Worm (Caenorhabditis elegans) whole organism, L4 larva: ENCODE measurements around the gene dmd-9.

Experiments used
- D1046.2 ChIP-seq: fragments of 200-800 bp; sonication (Bioruptor generic); IDR thresholded peaks from 2 replicates; pipeline ENCODE4 v1.3.6; 2022; ENCODE audit warnings: missing genetic modification characterization, missing compliant biosample characterization
- F10B5.3 ChIP-seq: sonication (generic microtip); optimal IDR thresholded peaks from 2 replicates; lab custom pipeline; 2016; ENCODE audit warnings: mild to moderate bottlenecking, missing genetic modification characterization, missing compliant biosample characterization
- F49E8.2 ChIP-seq: sonication (generic microtip); optimal IDR thresholded peaks from 2 replicates; lab custom pipeline; 2016; ENCODE audit warnings: missing compliant biosample characterization, mild to moderate bottlenecking, missing genetic modification characterization, borderline replicate concordance
- R02D3.7 ChIP-seq: fragments of 150-350 bp; sonication (generic microtip); optimal IDR thresholded peaks from 3 replicates; lab custom pipeline; 2014; ENCODE audit warnings: missing biosample characterization, missing genetic modification characterization
- T26A8.4 ChIP-seq: fragments of 200-800 bp; sonication (Bioruptor generic); IDR thresholded peaks from 2 replicates; pipeline ENCODE4 v1.3.6; 2022; ENCODE audit warnings: missing genetic modification characterization, missing compliant biosample characterization
- Y48G9A.11 ChIP-seq: fragments of 200-800 bp; sonication (Bioruptor generic); IDR thresholded peaks from 2 replicates; pipeline ENCODE4 v1.3.6; 2022; ENCODE audit warnings: missing genetic modification reagents, missing genetic modification characterization, missing compliant biosample characterization
- Y5F2A.4 ChIP-seq: fragments of 200-800 bp; sonication (Bioruptor generic); optimal IDR thresholded peaks from 2 replicates; lab custom pipeline; 2018; ENCODE audit warnings: mild to moderate bottlenecking, missing genetic modification characterization, missing compliant biosample characterization
- aha-1 ChIP-seq: fragments of 150-350 bp; peaks from one replicate; lab custom pipeline; 2014; ENCODE audit warnings: missing biosample characterization, missing genetic modification characterization
- arid-1 ChIP-seq: fragments of 200-800 bp; sonication (Bioruptor generic); conservative IDR thresholded peaks from 2 replicates; pipeline ENCODE4 v1.3.6; 2022; ENCODE audit warnings: missing genetic modification reagents, missing genetic modification characterization, missing compliant biosample characterization
- ceh-62 ChIP-seq: sonication (generic microtip); optimal IDR thresholded peaks from 2 replicates; lab custom pipeline; 2017; ENCODE audit warnings: missing biosample characterization, missing genetic modification characterization
- daf-16 ChIP-seq, 3 experiments: sonication (generic microtip); optimal IDR thresholded peaks; 2 replicates each; lab custom pipeline; 2016 to 2017; ENCODE audit warnings: missing genetic modification characterization in 3 of 3, missing genetic modification reagents in 3 of 3, mild to moderate bottlenecking in 2 of 3, missing compliant biosample characterization in 2 of 3, missing biosample characterization in 1 of 3, moderate library complexity in 1 of 3
- daf-8 ChIP-seq: fragments of 200-800 bp; sonication (Bioruptor generic); IDR thresholded peaks from 2 replicates; pipeline ENCODE4 v1.3.6; 2022; ENCODE audit warnings: missing genetic modification characterization, missing compliant biosample characterization
- fkh-10 ChIP-seq: fragments of 150-350 bp; optimal IDR thresholded peaks from 2 replicates; lab custom pipeline; 2014; ENCODE audit warnings: missing biosample characterization, missing genetic modification reagents, missing genetic modification characterization
- gei-8 ChIP-seq: fragments of 200-800 bp; sonication (Bioruptor generic); optimal IDR thresholded peaks from 2 replicates; lab custom pipeline; 2018; ENCODE audit warnings: mild to moderate bottlenecking, missing genetic modification characterization, missing compliant biosample characterization
- hif-1 ChIP-seq, 2 experiments: sonication (generic microtip); optimal IDR thresholded peaks; 2 replicates each; lab custom pipeline; 2016 to 2017; ENCODE audit warnings: missing compliant biosample characterization in 2 of 2, missing genetic modification characterization in 2 of 2, missing genetic modification reagents in 2 of 2, missing genotype in 2 of 2, mild to moderate bottlenecking in 1 of 2
- hlh-11 ChIP-seq: fragments of 200-800 bp; sonication (Bioruptor generic); optimal IDR thresholded peaks from 2 replicates; lab custom pipeline; 2018; ENCODE audit warnings: mild to moderate bottlenecking, missing genetic modification characterization, missing compliant biosample characterization
- lim-7 ChIP-seq: fragments of 200-800 bp; sonication (Bioruptor generic); IDR thresholded peaks from 2 replicates; pipeline ENCODE4 v1.3.6; 2022; ENCODE audit warnings: missing genetic modification characterization, missing compliant biosample characterization
- lin-1 ChIP-seq: fragments of 200-800 bp; sonication (Bioruptor generic); IDR thresholded peaks from 2 replicates; pipeline ENCODE4 v1.3.6; 2022; ENCODE audit warnings: missing genetic modification reagents, missing genetic modification characterization, missing compliant biosample characterization
- lin-13 ChIP-seq: fragments of 150-350 bp; optimal IDR thresholded peaks from 2 replicates; lab custom pipeline; 2014; ENCODE audit warnings: missing biosample characterization, missing genetic modification reagents, missing genetic modification characterization
- lsy-2 ChIP-seq, 2 experiments: fragments of 150-350 bp in 1 of 2; sonication (generic microtip) in 1 of 2; optimal IDR thresholded peaks; 2 replicates each; lab custom pipeline; 2014 to 2017; ENCODE audit warnings: missing biosample characterization in 2 of 2, missing genetic modification characterization in 2 of 2
- madf-5 ChIP-seq, 2 experiments: fragments of 200-800 bp; sonication (Bioruptor generic); IDR thresholded peaks; 2 replicates each; pipeline ENCODE4 v1.3.6; 2022; ENCODE audit warnings: missing compliant biosample characterization in 2 of 2, missing genetic modification characterization in 2 of 2
- madf-9 ChIP-seq: fragments of 200-800 bp; sonication (Bioruptor generic); conservative IDR thresholded peaks from 2 replicates; pipeline ENCODE4 v1.3.6; 2022; ENCODE audit warnings: missing genetic modification reagents, missing genetic modification characterization, missing compliant biosample characterization
- mep-1 ChIP-seq: fragments of 150-350 bp; sonication (generic microtip); optimal IDR thresholded peaks from 3 replicates; lab custom pipeline; 2014; ENCODE audit warnings: missing biosample characterization, missing genetic modification characterization
- mes-2 ChIP-seq: sonication (generic microtip); optimal IDR thresholded peaks from 2 replicates; lab custom pipeline; 2016; ENCODE audit warnings: missing genotype, mild to moderate bottlenecking, missing genetic modification characterization, missing compliant biosample characterization; ENCODE audit not compliant: poor library complexity, severe bottlenecking
- nhr-102 ChIP-seq: sonication (generic microtip); optimal IDR thresholded peaks from 2 replicates; lab custom pipeline; 2016; ENCODE audit warnings: mild to moderate bottlenecking, missing genetic modification characterization, moderate library complexity, missing compliant biosample characterization
- nhr-11 ChIP-seq: fragments of 150-350 bp; optimal IDR thresholded peaks from 2 replicates; lab custom pipeline; 2014; ENCODE audit warnings: missing biosample characterization, missing genetic modification characterization
- nhr-111 ChIP-seq: fragments of 200-800 bp; sonication (Bioruptor generic); optimal IDR thresholded peaks from 2 replicates; lab custom pipeline; 2018; ENCODE audit warnings: mild to moderate bottlenecking, missing genetic modification characterization, missing compliant biosample characterization
- nhr-25 ChIP-seq: sonication (generic microtip); optimal IDR thresholded peaks from 2 replicates; lab custom pipeline; 2017; ENCODE audit warnings: missing genetic modification characterization, mild to moderate bottlenecking, missing compliant biosample characterization, antibody characterized with exemption, moderate library complexity, borderline replicate concordance; ENCODE audit not compliant: insufficient read depth
- nhr-41 ChIP-seq: fragments of 200-800 bp; sonication (Bioruptor generic); IDR thresholded peaks from 2 replicates; pipeline ENCODE4 v1.3.6; 2022; ENCODE audit warnings: missing genetic modification reagents, missing genetic modification characterization, missing compliant biosample characterization
- nhr-76 ChIP-seq: fragments of 150-350 bp; optimal IDR thresholded peaks from 2 replicates; lab custom pipeline; 2014; ENCODE audit warnings: missing biosample characterization, missing genetic modification characterization
- nhr-77 ChIP-seq: fragments of 150-350 bp; optimal IDR thresholded peaks from 2 replicates; lab custom pipeline; 2014; ENCODE audit warnings: missing biosample characterization, missing genetic modification characterization
- pha-4 ChIP-seq, 2 experiments: fragments of 150-350 bp in 1 of 2; fragments of 200-800 bp in 1 of 2; sonication (Bioruptor generic) in 1 of 2; IDR thresholded peaks in 1 of 2; optimal IDR thresholded peaks in 1 of 2; 2 replicates each; pipeline versions ENCODE4 v1.3.6 to Lab custom; 2014 to 2022; ENCODE audit warnings: missing genetic modification characterization in 2 of 2, missing genetic modification reagents in 2 of 2, missing biosample characterization in 1 of 2, missing compliant biosample characterization in 1 of 2
- php-3 ChIP-seq: fragments of 200-800 bp; sonication (Bioruptor generic); IDR thresholded peaks from 2 replicates; pipeline ENCODE4 v1.3.6; 2022; ENCODE audit warnings: missing genetic modification reagents, missing genetic modification characterization, missing compliant biosample characterization
- sdz-12 ChIP-seq: fragments of 200-800 bp; sonication (Bioruptor generic); optimal IDR thresholded peaks from 2 replicates; lab custom pipeline; 2018; ENCODE audit warnings: mild to moderate bottlenecking, missing genetic modification characterization, missing compliant biosample characterization
- set-16 ChIP-seq: fragments of 200-800 bp; sonication (Bioruptor generic); IDR thresholded peaks from 2 replicates; pipeline ENCODE4 v1.3.6; 2022; ENCODE audit warnings: missing genetic modification reagents, missing genetic modification characterization, missing compliant biosample characterization
- snpc-4 ChIP-seq: fragments of 150-350 bp; optimal IDR thresholded peaks from 2 replicates; lab custom pipeline; 2014; ENCODE audit warnings: missing biosample characterization, missing genetic modification characterization
- spr-3 ChIP-seq: fragments of 200-800 bp; sonication (Bioruptor generic); optimal IDR thresholded peaks from 2 replicates; lab custom pipeline; 2018; ENCODE audit warnings: mild to moderate bottlenecking, missing genetic modification characterization, missing compliant biosample characterization
- tag-97 ChIP-seq: fragments of 200-800 bp; sonication (Bioruptor generic); IDR thresholded peaks from 2 replicates; pipeline ENCODE4 v1.3.6; 2022; ENCODE audit warnings: missing genetic modification characterization, missing compliant biosample characterization
- tra-1 ChIP-seq: fragments of 200-800 bp; sonication (Bioruptor generic); IDR thresholded peaks from 2 replicates; pipeline ENCODE4 v1.3.6; 2022; ENCODE audit warnings: missing genetic modification reagents, missing genetic modification characterization, missing compliant biosample characterization
- unc-130 ChIP-seq: sonication (generic microtip); optimal IDR thresholded peaks from 2 replicates; lab custom pipeline; 2016; ENCODE audit warnings: missing genetic modification reagents, missing genetic modification characterization, missing compliant biosample characterization
- unc-39 ChIP-seq: sonication (generic microtip); optimal IDR thresholded peaks from 2 replicates; lab custom pipeline; 2017; ENCODE audit warnings: missing biosample characterization, missing genetic modification characterization
- vab-7 ChIP-seq: fragments of 200-800 bp; sonication (Bioruptor generic); IDR thresholded peaks from 2 replicates; pipeline ENCODE4 v1.3.6; 2022; ENCODE audit warnings: missing genetic modification reagents, missing genetic modification characterization, missing compliant biosample characterization
- zfp-2 ChIP-seq: sonication (generic microtip); optimal IDR thresholded peaks from 2 replicates; lab custom pipeline; 2016; ENCODE audit warnings: mild to moderate bottlenecking, missing genetic modification characterization, missing compliant biosample characterization
- zfp-3 ChIP-seq: fragments of 200-800 bp; sonication (Bioruptor generic); conservative IDR thresholded peaks from 2 replicates; pipeline ENCODE4 v1.3.6; 2022; ENCODE audit warnings: missing genetic modification reagents, missing genetic modification characterization, missing compliant biosample characterization
- zip-11 ChIP-seq: fragments of 200-800 bp; sonication (Bioruptor generic); IDR thresholded peaks from 2 replicates; pipeline ENCODE4 v1.3.6; 2022; ENCODE audit warnings: missing genetic modification characterization, missing compliant biosample characterization
- zip-2 ChIP-seq: fragments of 150-350 bp; optimal IDR thresholded peaks from 2 replicates; lab custom pipeline; 2014; ENCODE audit warnings: missing biosample characterization, missing genetic modification characterization
- ztf-11 ChIP-seq: fragments of 150-350 bp; optimal IDR thresholded peaks from 2 replicates; lab custom pipeline; 2014; ENCODE audit warnings: missing biosample characterization, missing genetic modification characterization
- ztf-7 ChIP-seq: fragments of 150-350 bp; optimal IDR thresholded peaks from 2 replicates; lab custom pipeline; 2014; ENCODE audit warnings: missing biosample characterization, missing genetic modification characterization

Gene dmd-9

DNA sequence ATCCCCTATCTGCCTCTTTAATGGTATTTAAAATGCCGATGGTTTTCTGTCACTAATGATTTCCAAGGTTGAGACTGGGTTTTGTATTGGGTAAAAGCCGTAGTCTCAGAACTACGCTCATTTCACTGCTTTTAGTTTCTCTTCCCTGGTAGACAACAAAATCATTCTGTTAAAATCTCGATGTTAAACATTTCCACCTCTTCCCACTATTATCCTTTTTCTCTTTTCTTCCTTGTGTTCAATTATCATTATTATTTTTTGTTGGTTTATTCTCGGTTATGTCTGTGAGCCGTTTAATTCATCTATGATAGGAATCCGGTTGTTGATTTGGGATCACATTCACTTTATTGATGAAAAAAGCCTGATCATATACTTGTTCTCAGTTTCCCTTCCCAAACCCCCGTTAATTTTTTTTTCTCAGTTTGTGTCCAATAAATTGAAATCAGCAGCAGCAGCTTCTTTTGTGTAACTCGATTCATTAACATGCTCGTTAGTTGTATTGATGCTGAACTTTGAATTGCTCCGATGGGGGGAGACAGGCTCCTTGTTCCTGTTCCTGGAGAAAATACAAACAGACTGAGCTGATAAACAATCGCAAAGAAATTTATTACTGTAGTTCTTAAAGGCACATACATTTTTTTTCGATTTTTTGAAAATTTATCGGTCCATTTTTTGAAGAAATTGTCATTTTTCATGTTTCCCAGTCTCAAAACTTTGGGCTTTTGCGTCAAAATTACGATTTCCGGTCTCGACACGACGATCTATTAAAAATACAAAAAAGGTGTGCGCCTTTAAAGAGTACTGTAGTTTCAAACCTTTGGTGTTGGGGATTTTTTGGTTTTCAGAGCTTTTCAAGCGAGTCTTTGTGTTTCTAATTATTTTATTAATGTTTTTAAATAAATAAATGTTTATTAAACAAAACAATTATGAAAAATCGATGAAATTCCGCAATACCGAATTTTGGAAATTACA is 42.5 kb upstream of the dmd-9 start:
- no peak for TF ChIP-seq hif-1 (tag; optimal IDR thresholded peaks at IDR 0.05; lab: Kevin White, UChicago)
- TF ChIP-seq set-16 (GFP tag; lab: Robert Waterston, UW): no peak
- 0 out of 4 replicates have a peak, but pooled peaks of 1 of the 2 experiments have one; percentile 12 for TF ChIP-seq madf-5 (GFP tag; IDR thresholded peaks at IDR 0.05; lab: Robert Waterston, UW)
- no peak for TF ChIP-seq mep-1
- TF ChIP-seq php-3 (GFP tag; lab: Robert Waterston, UW): no peak
- no peak for TF ChIP-seq lin-1 (GFP tag; lab: Robert Waterston, UW)
- no peak for TF ChIP-seq daf-16 (GFP tag; optimal IDR thresholded peaks at IDR 0.05; lab: Kevin White, UChicago)
- peak; percentile 31 for TF ChIP-seq daf-16 (tag; optimal IDR thresholded peaks at IDR 0.05; lab: Kevin White, UChicago)
- TF ChIP-seq fkh-10: no peak
- TF ChIP-seq zfp-3 (GFP tag; lab: Robert Waterston, UW): 0 out of 2 replicates have a peak, but pooled peaks have one; percentile 20
- TF ChIP-seq hlh-11 (tag; lab: Kevin White, UChicago): no peak
- no peak for TF ChIP-seq zip-2 (tag; lab: Kevin White, UChicago)
- TF ChIP-seq F10B5.3 (tag; lab: Kevin White, UChicago): no peak
- no peak for TF ChIP-seq nhr-77 (tag; lab: Kevin White, UChicago)
- TF ChIP-seq arid-1 (GFP tag; lab: Robert Waterston, UW): peak; percentile 65
- TF ChIP-seq T26A8.4 (GFP tag; lab: Robert Waterston, UW): no peak
- no peak for TF ChIP-seq ztf-11 (tag; lab: Kevin White, UChicago)
- TF ChIP-seq pha-4 (GFP tag; IDR thresholded peaks at IDR 0.05; lab: Robert Waterston, UW): peak; percentile 27; the same call in 1 of the 2 replicates
- no peak for TF ChIP-seq pha-4 (tag; optimal IDR thresholded peaks at IDR 0.05; lab: Kevin White, UChicago)
- peak; percentile 5 for TF ChIP-seq unc-130 (GFP tag; lab: Kevin White, UChicago)
- TF ChIP-seq zip-11 (GFP tag; lab: Robert Waterston, UW): no peak
- TF ChIP-seq D1046.2 (GFP tag; lab: Robert Waterston, UW): peak; percentile 46; the same call in 1 of the 2 replicates
- no peak for TF ChIP-seq lsy-2 (tag; optimal IDR thresholded peaks at IDR 0.05; lab: Kevin White, UChicago)
- no peak for TF ChIP-seq tag-97 (GFP tag; lab: Robert Waterston, UW)
- no peak for TF ChIP-seq snpc-4 (tag; lab: Kevin White, UChicago)
- no peak for TF ChIP-seq nhr-41 (GFP tag; lab: Robert Waterston, UW)
- no peak for TF ChIP-seq ceh-62
- no peak for TF ChIP-seq Y48G9A.11 (GFP tag; lab: Robert Waterston, UW)
- TF ChIP-seq unc-39 (tag; lab: Kevin White, UChicago): no peak
- TF ChIP-seq mes-2 (tag; lab: Kevin White, UChicago): peak; percentile 24
- TF ChIP-seq nhr-25 (tag; lab: Kevin White, UChicago): no peak
- TF ChIP-seq nhr-102: no peak
- peak; percentile 10 for TF ChIP-seq sdz-12 (GFP tag; lab: Kevin White, UChicago)
- TF ChIP-seq gei-8: no peak
- no peak for TF ChIP-seq nhr-111 (GFP tag; lab: Kevin White, UChicago)
- no peak for TF ChIP-seq lin-13 (GFP tag; lab: Kevin White, UChicago)
- TF ChIP-seq spr-3 (GFP tag; lab: Kevin White, UChicago): no peak
- TF ChIP-seq R02D3.7 (tag; lab: Kevin White, UChicago): no peak
- TF ChIP-seq nhr-76 (tag; lab: Kevin White, UChicago): no peak
- TF ChIP-seq tra-1 (GFP tag; lab: Robert Waterston, UW): no peak
- no peak for TF ChIP-seq lim-7 (GFP tag; lab: Robert Waterston, UW)
- TF ChIP-seq nhr-11: no peak
- TF ChIP-seq Y5F2A.4 (GFP tag; lab: Kevin White, UChicago): peak; percentile 15
- TF ChIP-seq aha-1 (tag; lab: Kevin White, UChicago): peak; percentile 86
- no peak for TF ChIP-seq zfp-2 (tag; lab: Kevin White, UChicago)
- no peak for TF ChIP-seq ztf-7 (tag; lab: Kevin White, UChicago)
- no peak for TF ChIP-seq daf-8 (GFP tag; lab: Robert Waterston, UW)
- no peak for TF ChIP-seq madf-9 (GFP tag; lab: Robert Waterston, UW)
- no peak for TF ChIP-seq vab-7 (GFP tag; lab: Robert Waterston, UW)
- TF ChIP-seq F49E8.2 (tag; lab: Kevin White, UChicago): peak; percentile 62
